Worm (Caenorhabditis elegans) whole organism, young adult: Measurements from ENCODE around the gene M199.134.

ENCODE experiments used
- K12H6.12 ChIP-seq: fragments of 200-800 bp; sonication (Bioruptor generic); optimal IDR thresholded peaks from 2 replicates; lab custom pipeline; 2018; ENCODE audit warnings: mild to moderate bottlenecking, missing genetic modification characterization, missing compliant biosample characterization
- ama-1 ChIP-seq, 3 experiments: fragments of 150-350 bp in 1 of 3; sonication (generic microtip) in 2 of 3; optimal IDR thresholded peaks; 2 replicates each; lab custom pipeline; 2014 to 2018; ENCODE audit warnings: missing biosample characterization in 2 of 3, missing genetic modification characterization in 2 of 3, missing genetic modification reagents in 2 of 3
- ceh-79 ChIP-seq: sonication (generic microtip); optimal IDR thresholded peaks from 2 replicates; lab custom pipeline; 2017; ENCODE audit warnings: mild to moderate bottlenecking, missing genetic modification characterization, missing compliant biosample characterization
- ceh-91 ChIP-seq: fragments of 200-800 bp; sonication (Bioruptor generic); IDR thresholded peaks from 2 replicates; pipeline ENCODE4 v1.3.6; 2022; ENCODE audit warnings: missing genetic modification reagents, missing genetic modification characterization, missing compliant biosample characterization
- hmg-20 ChIP-seq: fragments of 200-800 bp; sonication (Bioruptor generic); IDR thresholded peaks from 2 replicates; pipeline ENCODE4 v1.3.6; 2022; ENCODE audit warnings: missing genetic modification reagents, missing genetic modification characterization, missing compliant biosample characterization
- let-607 ChIP-seq, 2 experiments: fragments of 200-800 bp in 1 of 2; sonication (Bioruptor generic) in 1 of 2; sonication (generic microtip) in 1 of 2; optimal IDR thresholded peaks; 2 replicates each; lab custom pipeline; 2016 to 2018; ENCODE audit warnings: mild to moderate bottlenecking in 2 of 2, missing compliant biosample characterization in 2 of 2, missing genetic modification characterization in 2 of 2, moderate library complexity in 2 of 2, missing genotype in 1 of 2
- lin-35 ChIP-seq, 3 experiments: fragments of 150-350 bp in 2 of 3; sonication (generic microtip) in 1 of 3; optimal IDR thresholded peaks; 2 replicates each; lab custom pipeline; 2014 to 2018; ENCODE audit warnings: missing biosample characterization in 3 of 3, missing genetic modification characterization in 3 of 3, missing genetic modification reagents in 3 of 3
- lsl-1 ChIP-seq: fragments of 200-800 bp; sonication (Bioruptor generic); optimal IDR thresholded peaks from 2 replicates; lab custom pipeline; 2018; ENCODE audit warnings: mild to moderate bottlenecking, missing genetic modification characterization, moderate library complexity, missing compliant biosample characterization
- madf-6 ChIP-seq: fragments of 200-800 bp; sonication (Bioruptor generic); IDR thresholded peaks from 2 replicates; pipeline ENCODE4 v1.3.6; 2022; ENCODE audit warnings: missing genetic modification reagents, missing genetic modification characterization, missing compliant biosample characterization
- snpc-4 ChIP-seq, 5 experiments: fragments of 150-350 bp in 1 of 5; sonication (generic microtip) in 4 of 5; optimal IDR thresholded peaks; 2 replicates each; lab custom pipeline; 2014 to 2018; ENCODE audit warnings: missing genetic modification characterization in 5 of 5, missing biosample characterization in 3 of 5, antibody characterized with exemption in 2 of 5, mild to moderate bottlenecking in 2 of 5, missing compliant biosample characterization in 2 of 5, missing genotype in 2 of 5, moderate library complexity in 2 of 5, missing genetic modification reagents in 1 of 5
- somi-1 ChIP-seq: fragments of 200-800 bp; sonication (Bioruptor generic); optimal IDR thresholded peaks from 2 replicates; lab custom pipeline; 2018; ENCODE audit warnings: mild to moderate bottlenecking, missing genetic modification characterization, missing compliant biosample characterization
- unc-62 ChIP-seq: fragments of 150-350 bp; optimal IDR thresholded peaks from 2 replicates; lab custom pipeline; 2014; ENCODE audit warnings: missing biosample characterization, missing genetic modification reagents, missing genetic modification characterization

ce11 chrIV:15122882-15123281 lies 9.9 kb upstream of the M199.134 start, which contains the start of gene M199.7:
- no peak for TF ChIP-seq somi-1 (GFP tag; lab: Kevin White, UChicago)
- no peak for TF ChIP-seq K12H6.12 (tag; lab: Kevin White, UChicago)
- TF ChIP-seq madf-6 (GFP tag; lab: Robert Waterston, UW) = no peak
- TF ChIP-seq ceh-91 = no peak
- TF ChIP-seq hmg-20 (GFP tag; lab: Robert Waterston, UW) = no peak
- no peak for TF ChIP-seq lsl-1 (GFP tag; lab: Kevin White, UChicago)
- no peak for TF ChIP-seq lin-35 (GFP tag; optimal IDR thresholded peaks at IDR 0.05; lab: Kevin White, UChicago)
- TF ChIP-seq snpc-4 (GFP tag; optimal IDR thresholded peaks at IDR 0.05; lab: Kevin White, UChicago) = no peak
- TF ChIP-seq snpc-4 (tag; optimal IDR thresholded peaks at IDR 0.05; lab: Kevin White, UChicago) = no peak
- no peak for TF ChIP-seq let-607 (tag; optimal IDR thresholded peaks at IDR 0.05; lab: Kevin White, UChicago)
- no peak for TF ChIP-seq ceh-79 (tag; lab: Kevin White, UChicago)
- TF ChIP-seq unc-62 (GFP tag; lab: Kevin White, UChicago) = no peak
- no peak for TF ChIP-seq ama-1 (optimal IDR thresholded peaks at IDR 0.05; lab: Kevin White, UChicago)
- no peak for TF ChIP-seq ama-1 (GFP tag; optimal IDR thresholded peaks at IDR 0.05; lab: Kevin White, UChicago)
